Worm (Caenorhabditis elegans) whole organism, L4 larva: Measurements from ENCODE around the gene ctg-2.

Experiments used
- D1046.2 ChIP-seq: fragments of 200-800 bp; sonication (Bioruptor generic); IDR thresholded peaks from 2 replicates; pipeline ENCODE4 v1.3.6; 2022; ENCODE audit warnings: missing genetic modification characterization, missing compliant biosample characterization
- F26F4.8 ChIP-seq: fragments of 200-800 bp; sonication (Bioruptor generic); conservative IDR thresholded peaks from 2 replicates; pipeline ENCODE4 v1.3.6; 2022; ENCODE audit warnings: missing genetic modification characterization, missing compliant biosample characterization
- F37D6.2 ChIP-seq: sonication (generic microtip); optimal IDR thresholded peaks from 2 replicates; lab custom pipeline; 2016; ENCODE audit warnings: mild to moderate bottlenecking, missing genetic modification characterization, missing compliant biosample characterization
- F49E8.2 ChIP-seq: sonication (generic microtip); optimal IDR thresholded peaks from 2 replicates; lab custom pipeline; 2016; ENCODE audit warnings: missing compliant biosample characterization, mild to moderate bottlenecking, missing genetic modification characterization, borderline replicate concordance
- T20F7.1 ChIP-seq: fragments of 200-800 bp; sonication (Bioruptor generic); optimal IDR thresholded peaks from 2 replicates; lab custom pipeline; 2018; ENCODE audit warnings: mild to moderate bottlenecking, missing genetic modification characterization, missing compliant biosample characterization
- T26A8.4 ChIP-seq: fragments of 200-800 bp; sonication (Bioruptor generic); IDR thresholded peaks from 2 replicates; pipeline ENCODE4 v1.3.6; 2022; ENCODE audit warnings: missing genetic modification characterization, missing compliant biosample characterization
- Y105C5A.15 ChIP-seq: fragments of 200-800 bp; sonication (Bioruptor generic); IDR thresholded peaks from 2 replicates; pipeline ENCODE4 v1.3.6; 2022; ENCODE audit warnings: missing genetic modification characterization, missing compliant biosample characterization
- ZK546.5 ChIP-seq, 2 experiments: sonication (generic microtip); optimal IDR thresholded peaks; 2 replicates each; lab custom pipeline; 2017; ENCODE audit warnings: missing biosample characterization in 2 of 2, missing genetic modification characterization in 2 of 2
- aha-1 ChIP-seq: fragments of 150-350 bp; peaks from one replicate; lab custom pipeline; 2014; ENCODE audit warnings: missing biosample characterization, missing genetic modification characterization
- ama-1 ChIP-seq: fragments of 150-350 bp; optimal IDR thresholded peaks from 2 replicates; lab custom pipeline; 2014; ENCODE audit warnings: inconsistent platforms, mixed read lengths
- ceh-20 ChIP-seq: fragments of 200-800 bp; sonication (Bioruptor generic); IDR thresholded peaks from 2 replicates; pipeline ENCODE4 v1.3.6; 2022; ENCODE audit warnings: missing genetic modification reagents, missing genetic modification characterization, missing compliant biosample characterization
- ceh-44 ChIP-seq: fragments of 200-800 bp; sonication (Bioruptor generic); IDR thresholded peaks from 2 replicates; pipeline ENCODE4 v1.3.6; 2022; ENCODE audit warnings: missing genetic modification reagents, missing genetic modification characterization, missing compliant biosample characterization
- ceh-62 ChIP-seq: sonication (generic microtip); optimal IDR thresholded peaks from 2 replicates; lab custom pipeline; 2017; ENCODE audit warnings: missing biosample characterization, missing genetic modification characterization
- cey-2 ChIP-seq: sonication (generic microtip); optimal IDR thresholded peaks from 3 replicates; lab custom pipeline; 2017; ENCODE audit warnings: missing genetic modification characterization, mild to moderate bottlenecking, missing compliant biosample characterization, antibody characterized with exemption, borderline replicate concordance; ENCODE audit not compliant: insufficient read depth
- daf-16 ChIP-seq, 3 experiments: sonication (generic microtip); optimal IDR thresholded peaks; 2 replicates each; lab custom pipeline; 2016 to 2017; ENCODE audit warnings: missing genetic modification characterization in 3 of 3, missing genetic modification reagents in 3 of 3, mild to moderate bottlenecking in 2 of 3, missing compliant biosample characterization in 2 of 3, missing biosample characterization in 1 of 3, moderate library complexity in 1 of 3
- daf-8 ChIP-seq: fragments of 200-800 bp; sonication (Bioruptor generic); IDR thresholded peaks from 2 replicates; pipeline ENCODE4 v1.3.6; 2022; ENCODE audit warnings: missing genetic modification characterization, missing compliant biosample characterization
- dmd-6 ChIP-seq: fragments of 200-800 bp; sonication (Bioruptor generic); IDR thresholded peaks from 2 replicates; pipeline ENCODE4 v1.3.6; 2022; ENCODE audit warnings: missing genetic modification reagents, missing genetic modification characterization, missing compliant biosample characterization
- dmd-8 ChIP-seq: fragments of 200-800 bp; sonication (Bioruptor generic); IDR thresholded peaks from 2 replicates; pipeline ENCODE4 v1.3.6; 2022; ENCODE audit warnings: missing genetic modification characterization, missing compliant biosample characterization
- duxl-1 ChIP-seq: sonication (generic microtip); optimal IDR thresholded peaks from 2 replicates; lab custom pipeline; 2016; ENCODE audit warnings: mild to moderate bottlenecking, missing genetic modification characterization, moderate library complexity, missing compliant biosample characterization; ENCODE audit not compliant: poor library complexity
- egl-43 ChIP-seq: fragments of 200-800 bp; sonication (Bioruptor generic); IDR thresholded peaks from 2 replicates; pipeline ENCODE4 v1.3.6; 2022; ENCODE audit warnings: missing genetic modification reagents, missing genetic modification characterization, missing compliant biosample characterization
- hif-1 ChIP-seq, 2 experiments: sonication (generic microtip); optimal IDR thresholded peaks; 2 replicates each; lab custom pipeline; 2016 to 2017; ENCODE audit warnings: missing compliant biosample characterization in 2 of 2, missing genetic modification characterization in 2 of 2, missing genetic modification reagents in 2 of 2, missing genotype in 2 of 2, mild to moderate bottlenecking in 1 of 2
- hlh-11 ChIP-seq: fragments of 200-800 bp; sonication (Bioruptor generic); optimal IDR thresholded peaks from 2 replicates; lab custom pipeline; 2018; ENCODE audit warnings: mild to moderate bottlenecking, missing genetic modification characterization, missing compliant biosample characterization
- hlh-30 ChIP-seq: sonication (generic microtip); optimal IDR thresholded peaks from 2 replicates; lab custom pipeline; 2017; ENCODE audit warnings: antibody characterized with exemption, mild to moderate bottlenecking, missing genetic modification characterization, missing compliant biosample characterization; ENCODE audit not compliant: insufficient read depth
- lin-13 ChIP-seq: fragments of 150-350 bp; optimal IDR thresholded peaks from 2 replicates; lab custom pipeline; 2014; ENCODE audit warnings: missing biosample characterization, missing genetic modification reagents, missing genetic modification characterization
- lin-29 ChIP-seq: fragments of 200-800 bp; sonication (Bioruptor generic); IDR thresholded peaks from 2 replicates; pipeline ENCODE4 v1.3.6; 2022; ENCODE audit warnings: missing genetic modification reagents, missing genetic modification characterization, missing compliant biosample characterization
- lin-38 ChIP-seq: fragments of 200-800 bp; sonication (Bioruptor generic); IDR thresholded peaks from 2 replicates; pipeline ENCODE4 v1.3.6; 2022; ENCODE audit warnings: missing genetic modification reagents, missing genetic modification characterization, missing compliant biosample characterization
- madf-5 ChIP-seq, 2 experiments: fragments of 200-800 bp; sonication (Bioruptor generic); IDR thresholded peaks; 2 replicates each; pipeline ENCODE4 v1.3.6; 2022; ENCODE audit warnings: missing compliant biosample characterization in 2 of 2, missing genetic modification characterization in 2 of 2
- mes-2 ChIP-seq: sonication (generic microtip); optimal IDR thresholded peaks from 2 replicates; lab custom pipeline; 2016; ENCODE audit warnings: missing genotype, mild to moderate bottlenecking, missing genetic modification characterization, missing compliant biosample characterization; ENCODE audit not compliant: poor library complexity, severe bottlenecking
- nhr-102 ChIP-seq: sonication (generic microtip); optimal IDR thresholded peaks from 2 replicates; lab custom pipeline; 2016; ENCODE audit warnings: mild to moderate bottlenecking, missing genetic modification characterization, moderate library complexity, missing compliant biosample characterization
- nhr-111 ChIP-seq: fragments of 200-800 bp; sonication (Bioruptor generic); optimal IDR thresholded peaks from 2 replicates; lab custom pipeline; 2018; ENCODE audit warnings: mild to moderate bottlenecking, missing genetic modification characterization, missing compliant biosample characterization
- nhr-25 ChIP-seq: sonication (generic microtip); optimal IDR thresholded peaks from 2 replicates; lab custom pipeline; 2017; ENCODE audit warnings: missing genetic modification characterization, mild to moderate bottlenecking, missing compliant biosample characterization, antibody characterized with exemption, moderate library complexity, borderline replicate concordance; ENCODE audit not compliant: insufficient read depth
- nhr-28 ChIP-seq: fragments of 150-350 bp; optimal IDR thresholded peaks from 2 replicates; lab custom pipeline; 2014; ENCODE audit warnings: missing biosample characterization, missing genetic modification characterization
- nhr-42 ChIP-seq: fragments of 200-800 bp; sonication (Bioruptor generic); IDR thresholded peaks from 2 replicates; pipeline ENCODE4 v1.3.6; 2022; ENCODE audit warnings: missing genetic modification characterization, missing compliant biosample characterization
- nhr-6 ChIP-seq: fragments of 150-350 bp; optimal IDR thresholded peaks from 2 replicates; lab custom pipeline; 2014; ENCODE audit warnings: missing biosample characterization, missing genetic modification characterization
- nhr-77 ChIP-seq: fragments of 150-350 bp; optimal IDR thresholded peaks from 2 replicates; lab custom pipeline; 2014; ENCODE audit warnings: missing biosample characterization, missing genetic modification characterization
- pha-4 ChIP-seq, 2 experiments: fragments of 150-350 bp in 1 of 2; fragments of 200-800 bp in 1 of 2; sonication (Bioruptor generic) in 1 of 2; IDR thresholded peaks in 1 of 2; optimal IDR thresholded peaks in 1 of 2; 2 replicates each; pipeline versions ENCODE4 v1.3.6 to Lab custom; 2014 to 2022; ENCODE audit warnings: missing genetic modification characterization in 2 of 2, missing genetic modification reagents in 2 of 2, missing biosample characterization in 1 of 2, missing compliant biosample characterization in 1 of 2
- pqm-1 ChIP-seq: sonication (generic microtip); optimal IDR thresholded peaks from 2 replicates; lab custom pipeline; 2017; ENCODE audit warnings: missing biosample characterization, missing genetic modification characterization
- snpc-4 ChIP-seq: fragments of 150-350 bp; optimal IDR thresholded peaks from 2 replicates; lab custom pipeline; 2014; ENCODE audit warnings: missing biosample characterization, missing genetic modification characterization
- spr-3 ChIP-seq: fragments of 200-800 bp; sonication (Bioruptor generic); optimal IDR thresholded peaks from 2 replicates; lab custom pipeline; 2018; ENCODE audit warnings: mild to moderate bottlenecking, missing genetic modification characterization, missing compliant biosample characterization
- tag-97 ChIP-seq: fragments of 200-800 bp; sonication (Bioruptor generic); IDR thresholded peaks from 2 replicates; pipeline ENCODE4 v1.3.6; 2022; ENCODE audit warnings: missing genetic modification characterization, missing compliant biosample characterization
- tra-1 ChIP-seq: fragments of 200-800 bp; sonication (Bioruptor generic); IDR thresholded peaks from 2 replicates; pipeline ENCODE4 v1.3.6; 2022; ENCODE audit warnings: missing genetic modification reagents, missing genetic modification characterization, missing compliant biosample characterization
- unc-130 ChIP-seq: sonication (generic microtip); optimal IDR thresholded peaks from 2 replicates; lab custom pipeline; 2016; ENCODE audit warnings: missing genetic modification reagents, missing genetic modification characterization, missing compliant biosample characterization
- unc-62 ChIP-seq, 3 experiments: fragments of 150-350 bp in 1 of 3; sonication (generic microtip); optimal IDR thresholded peaks in 2 of 3; peaks in 1 of 3; 1 replicate in 1 of 3; 2 replicates in 2 of 3; lab custom pipeline; 2014 to 2017; ENCODE audit warnings: missing biosample characterization in 3 of 3, missing genetic modification characterization in 3 of 3, missing genetic modification reagents in 3 of 3, missing genotype in 1 of 3

Gene ctg-2

ce11 chrII:8508956-8509355 lies 5.9 kb upstream of the ctg-2 start, which contains the start of gene T13H5.1:
Gene T13H5.1 (minus strand): TSS chrII:8509056.
- no peak for TF ChIP-seq hlh-30
- peak; percentile 12 for TF ChIP-seq aha-1 (tag; lab: Kevin White, UChicago)

ce11 chrII:8515521-8515920 lies 667 bp downstream of the ctg-2 start:
- no peak for TF ChIP-seq ama-1
- peak; percentile 41 for TF ChIP-seq hlh-11 (tag; lab: Kevin White, UChicago)
- TF ChIP-seq egl-43 = no peak
- TF ChIP-seq F37D6.2 (tag; lab: Kevin White, UChicago) = no peak
- TF ChIP-seq unc-62 (GFP tag; optimal IDR thresholded peaks at IDR 0.05 in 1 of 2; lab: Kevin White, UChicago) = no peak
- TF ChIP-seq unc-62 (tag; optimal IDR thresholded peaks at IDR 0.05; lab: Kevin White, UChicago) = no peak
- TF ChIP-seq aha-1 (tag; lab: Kevin White, UChicago) = no peak
- no peak for TF ChIP-seq daf-8 (GFP tag; lab: Robert Waterston, UW)
- TF ChIP-seq unc-130 (GFP tag; lab: Kevin White, UChicago) = no peak
- TF ChIP-seq ZK546.5 (tag; optimal IDR thresholded peaks at IDR 0.05; lab: Kevin White, UChicago) = no peak
- TF ChIP-seq nhr-28 = peak; percentile 95
- TF ChIP-seq dmd-8 (GFP tag; lab: Robert Waterston, UW) = no peak
- TF ChIP-seq T20F7.1 (GFP tag; lab: Kevin White, UChicago) = no peak
- peak; percentile 55; the same call in 1 of the 2 replicates for TF ChIP-seq dmd-6 (GFP tag; lab: Robert Waterston, UW)
- no peak for TF ChIP-seq mes-2 (tag; lab: Kevin White, UChicago)
- peak; percentile 81 for TF ChIP-seq pqm-1 (tag; lab: Kevin White, UChicago)
- no peak for TF ChIP-seq daf-16 (GFP tag; optimal IDR thresholded peaks at IDR 0.05; lab: Kevin White, UChicago)
- TF ChIP-seq daf-16 (tag; optimal IDR thresholded peaks at IDR 0.05; lab: Kevin White, UChicago) = peak; percentile 78
- no peak for TF ChIP-seq D1046.2 (GFP tag; lab: Robert Waterston, UW)
- no peak for TF ChIP-seq nhr-25
- no peak for TF ChIP-seq T26A8.4
- TF ChIP-seq tra-1 (GFP tag; lab: Robert Waterston, UW) = 0 out of 2 replicates have a peak, but pooled peaks have one; percentile 30
- peak; percentile 83 for TF ChIP-seq nhr-77 (tag; lab: Kevin White, UChicago)

- TF ChIP-seq aha-1 (tag; lab: Kevin White, UChicago) (peak; percentile 80), ceh-62 (tag; lab: Kevin White, UChicago) (no peak), Y105C5A.15 (no peak), egl-43 (no peak), nhr-6 (tag; lab: Kevin White, UChicago) (peak; percentile 45), unc-62 (GFP tag; optimal IDR thresholded peaks at IDR 0.05 in 1 of 2; lab: Kevin White, UChicago) (peak in 1 of 2 experiments; percentile 96), unc-62 (tag; optimal IDR thresholded peaks at IDR 0.05; lab: Kevin White, UChicago) (no peak), spr-3 (GFP tag; lab: Kevin White, UChicago) (no peak), ama-1 (no peak), dmd-6 (GFP tag; lab: Robert Waterston, UW) (peak; percentile 31; the same call in 1 of the 2 replicates), madf-5 (GFP tag; IDR thresholded peaks at IDR 0.05; lab: Robert Waterston, UW) (no peak), duxl-1 (tag; lab: Kevin White, UChicago) (peak; percentile 62), dmd-8 (GFP tag; lab: Robert Waterston, UW) (no peak), F26F4.8 (GFP tag; lab: Robert Waterston, UW) (no peak), ceh-44 (GFP tag; lab: Robert Waterston, UW) (0 out of 2 replicates have a peak, but pooled peaks have one; percentile 57), F49E8.2 (no peak), nhr-102 (tag; lab: Kevin White, UChicago) (peak; percentile 59), daf-8 (GFP tag; lab: Robert Waterston, UW) (no peak), unc-130 (GFP tag; lab: Kevin White, UChicago) (peak; percentile 95), nhr-42 (GFP tag; lab: Robert Waterston, UW) (no peak), snpc-4 (tag; lab: Kevin White, UChicago) (no peak), lin-38 (peak; percentile 99), tag-97 (no peak), hlh-30 (peak; percentile 30), nhr-111 (GFP tag; lab: Kevin White, UChicago) (no peak), lin-13 (GFP tag; lab: Kevin White, UChicago) (peak; percentile 18), hlh-11 (tag; lab: Kevin White, UChicago) (peak; percentile 34), cey-2 (no peak), pha-4 (GFP tag; IDR thresholded peaks at IDR 0.05; lab: Robert Waterston, UW) (peak; percentile 16; the same call in 1 of the 2 replicates), pha-4 (tag; optimal IDR thresholded peaks at IDR 0.05; lab: Kevin White, UChicago) (no peak), nhr-77 (tag; lab: Kevin White, UChicago) (peak; percentile 62), ceh-20 (GFP tag; lab: Robert Waterston, UW) (no peak), lin-29 (GFP tag; lab: Robert Waterston, UW) (no peak), hif-1 (tag; optimal IDR thresholded peaks at IDR 0.05; lab: Kevin White, UChicago) (peak in 1 of 2 experiments; percentile 79)
These were observed 1.9 kb downstream of the ctg-2 start, which contains the start of gene rnh-2 for ce11 chrII:8516783-8517182. Gene rnh-2 (plus strand): TSS chrII:8517150.
